Fruit fly (Drosophila melanogaster): ENCODE data around the gene Muc12Ea.

Muc12Ea gene

DNA sequence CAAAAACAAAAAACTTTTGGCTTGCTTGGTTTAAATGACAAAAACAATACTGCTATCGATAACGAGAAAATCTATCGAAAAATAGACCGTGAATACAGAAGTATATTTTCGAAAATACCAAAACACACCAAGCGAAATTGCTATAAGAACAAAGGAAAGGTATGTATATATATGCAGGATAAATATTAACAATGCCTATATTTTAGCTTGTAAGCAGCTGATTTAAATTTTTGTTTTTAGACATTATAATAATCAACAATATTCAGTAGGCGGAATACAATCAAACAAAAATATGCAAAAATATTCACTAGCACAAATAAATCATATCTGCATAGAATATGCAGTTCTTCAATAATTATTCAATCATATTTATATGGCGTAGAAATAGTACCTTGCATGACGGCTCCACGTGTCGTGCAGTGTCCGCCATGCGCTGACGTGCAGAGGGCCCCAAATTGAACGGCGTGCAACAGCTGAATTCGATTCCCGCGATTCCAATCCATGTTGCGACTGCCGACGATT, 39.6 kb upstream of the Muc12Ea start, which contains the start of the genes Fbxl4 and Dus2 (continued):
- TF ChIP-seq H15 (GFP tag; IDR thresholded peaks at IDR 0.05): peak; percentile 91
- peak; percentile 57; the same call in 1 of the 2 replicates for TF ChIP-seq CG13287 (GFP tag; IDR thresholded peaks at IDR 0.05; ENCODE audit: partially characterized antibody)
- TF ChIP-seq Ada2b (GFP tag; IDR thresholded peaks at IDR 0.05): peak; percentile 94
- TF ChIP-seq CG10543 (GFP tag; optimal IDR thresholded peaks at IDR 0.05): peak; percentile 89
- peak; percentile 86; the same call in 2 of the 3 replicates for TF ChIP-seq CG3726 (GFP tag; IDR thresholded peaks at IDR 0.05)
- peak; percentile 93 for TF ChIP-seq esg (GFP tag; conservative IDR thresholded peaks at IDR 0.05)
- TF ChIP-seq btn (GFP tag; optimal IDR thresholded peaks at IDR 0.05): peak; percentile 81
- TF ChIP-seq fd64A (GFP tag; optimal IDR thresholded peaks at IDR 0.05): peak; percentile 49
- TF ChIP-seq pho (GFP tag; optimal IDR thresholded peaks at IDR 0.05): peak; percentile 94
- peak; percentile 94 for TF ChIP-seq vvl (GFP tag; IDR thresholded peaks at IDR 0.05)
- TF ChIP-seq Stat92E (GFP tag; optimal IDR thresholded peaks at IDR 0.05): no peak
- TF ChIP-seq Gsc (GFP tag; IDR thresholded peaks at IDR 0.05): peak; percentile 80
- TF ChIP-seq CG11504 (tag; optimal IDR thresholded peaks at IDR 0.05): peak; percentile 91
- no peak for TF ChIP-seq pita (GFP tag; optimal IDR thresholded peaks at IDR 0.05)
- no peak for TF ChIP-seq Hr39 (optimal IDR thresholded peaks at IDR 0.05)
- TF ChIP-seq dm (GFP tag; optimal IDR thresholded peaks at IDR 0.05): peak; percentile 83
- TF ChIP-seq CG6854 (GFP tag; optimal IDR thresholded peaks at IDR 0.05): peak; percentile 74
- no peak for TF ChIP-seq hbn (GFP tag; IDR thresholded peaks at IDR 0.05; ENCODE audit: partially characterized antibody)
- TF ChIP-seq Rx (GFP tag; IDR thresholded peaks at IDR 0.05): peak; percentile 89
- no peak for TF ChIP-seq sna (GFP tag; IDR thresholded peaks at IDR 0.05; ENCODE audit: partially characterized antibody)
- TF ChIP-seq eyg (GFP tag; optimal IDR thresholded peaks at IDR 0.05): peak; percentile 74
- peak; percentile 94 for TF ChIP-seq CG9932 (GFP tag; IDR thresholded peaks at IDR 0.05)
- TF ChIP-seq CG3065 (GFP tag; optimal IDR thresholded peaks at IDR 0.05): peak; percentile 80
- TF ChIP-seq ranshi (GFP tag; IDR thresholded peaks at IDR 0.05): peak; percentile 89
- peak; percentile 88 for TF ChIP-seq croc (GFP tag; conservative IDR thresholded peaks at IDR 0.05)
- TF ChIP-seq CG15073 (GFP tag; optimal IDR thresholded peaks at IDR 0.05): peak; percentile 39
- TF ChIP-seq Dfd (GFP tag; optimal IDR thresholded peaks at IDR 0.05): no peak
- peak; percentile 93 for TF ChIP-seq CG7839 (tag; optimal IDR thresholded peaks at IDR 0.05)
- TF ChIP-seq CG12659 (GFP tag; optimal IDR thresholded peaks at IDR 0.05): peak; percentile 94
- peak; percentile 92 for TF ChIP-seq CG6272 (GFP tag; IDR thresholded peaks at IDR 0.05)
- peak; percentile 94 for TF ChIP-seq Chrac-16 (GFP tag; optimal IDR thresholded peaks at IDR 0.05)
- TF ChIP-seq Gug (GFP tag; IDR thresholded peaks at IDR 0.05): peak; percentile 97
- peak; percentile 75 for TF ChIP-seq CG3995 (GFP tag; optimal IDR thresholded peaks at IDR 0.05)
- no peak for TF ChIP-seq CG42726 (GFP tag; IDR thresholded peaks at IDR 0.05; ENCODE audit: partially characterized antibody)
- peak; percentile 92 for TF ChIP-seq CG1603 (tag; optimal IDR thresholded peaks at IDR 0.05)
- TF ChIP-seq crp (GFP tag; optimal IDR thresholded peaks at IDR 0.05): peak; percentile 7 to 77
- peak; percentile 96 for TF ChIP-seq Xbp1 (GFP tag; optimal IDR thresholded peaks at IDR 0.05)
- TF ChIP-seq CG16815 (GFP tag; optimal IDR thresholded peaks at IDR 0.05): peak; percentile 94
- TF ChIP-seq CG18619 (GFP tag; optimal IDR thresholded peaks at IDR 0.05): peak; percentile 90
- peak; percentile 74 for TF ChIP-seq toy (GFP tag; IDR thresholded peaks at IDR 0.05)
- TF ChIP-seq NC2β (GFP tag; optimal IDR thresholded peaks at IDR 0.05): peak; percentile 92
- TF ChIP-seq CG6689 (GFP tag; IDR thresholded peaks at IDR 0.05): peak; percentile 91
- no peak for TF ChIP-seq lov (optimal IDR thresholded peaks at IDR 0.05)
- TF ChIP-seq lov (GFP tag; IDR thresholded peaks at IDR 0.05): peak; percentile 89; the same call in 2 of the 3 replicates
- TF ChIP-seq CG11093 (GFP tag; IDR thresholded peaks at IDR 0.05): peak; percentile 85
- peak; percentile 84 for TF ChIP-seq CG17359 (tag; optimal IDR thresholded peaks at IDR 0.05)
- TF ChIP-seq Vsx1 (GFP tag; optimal IDR thresholded peaks at IDR 0.05): no peak
- peak; percentile 96 for TF ChIP-seq Hsf (GFP tag; optimal IDR thresholded peaks at IDR 0.05)
- peak; percentile 95 for TF ChIP-seq chm (GFP tag; IDR thresholded peaks at IDR 0.05)
- TF ChIP-seq corto (GFP tag; optimal IDR thresholded peaks at IDR 0.05): no peak
- TF ChIP-seq gt (GFP tag; IDR thresholded peaks at IDR 0.05): peak; percentile 89

Data from whole organism, embryonic.